Worm (Caenorhabditis elegans) whole organism, midembryonic: Measurements from ENCODE around the gene F13H8.2.

Experiments used
- T22C8.4 ChIP-seq: fragments of 200-800 bp; sonication (Bioruptor generic); IDR thresholded peaks from 2 replicates; pipeline ENCODE4 v1.3.6; 2022; ENCODE audit warnings: missing genetic modification characterization, missing compliant biosample characterization
- cog-1 ChIP-seq: sonication (generic microtip); optimal IDR thresholded peaks from 2 replicates; lab custom pipeline; 2016; ENCODE audit warnings: missing genetic modification characterization, missing compliant biosample characterization
- flt-1 ChIP-seq: fragments of 200-800 bp; sonication (Bioruptor generic); IDR thresholded peaks from 2 replicates; pipeline ENCODE4 v1.3.6; 2022; ENCODE audit warnings: missing genetic modification characterization, missing compliant biosample characterization
- klf-2 ChIP-seq: fragments of 200-800 bp; sonication (Bioruptor generic); conservative IDR thresholded peaks from 2 replicates; pipeline ENCODE4 v1.3.6; 2022; ENCODE audit warnings: missing genetic modification reagents, missing genetic modification characterization, missing compliant biosample characterization
- med-1 ChIP-seq: sonication (generic microtip); optimal IDR thresholded peaks from 2 replicates; lab custom pipeline; 2017; ENCODE audit warnings: missing genetic modification characterization, mild to moderate bottlenecking, missing compliant biosample characterization, antibody characterized with exemption, missing genetic modification reagents; ENCODE audit not compliant: insufficient read depth
- ref-1 ChIP-seq: fragments of 200-800 bp; sonication (Bioruptor generic); conservative IDR thresholded peaks from 2 replicates; pipeline ENCODE4 v1.3.6; 2022; ENCODE audit warnings: missing genetic modification reagents, missing genetic modification characterization, missing compliant biosample characterization
- tab-1 ChIP-seq: fragments of 200-800 bp; sonication (Bioruptor generic); IDR thresholded peaks from 2 replicates; pipeline ENCODE4 v1.3.6; 2022; ENCODE audit warnings: missing genetic modification characterization, missing compliant biosample characterization
- ztf-23 ChIP-seq: fragments of 200-800 bp; sonication (Bioruptor generic); IDR thresholded peaks from 2 replicates; pipeline ENCODE4 v1.3.6; 2022; ENCODE audit warnings: missing genetic modification reagents, missing genetic modification characterization, missing compliant biosample characterization
- ztf-29 ChIP-seq: fragments of 200-800 bp; sonication (Bioruptor generic); IDR thresholded peaks from 2 replicates; pipeline ENCODE4 v1.3.6; 2022; ENCODE audit warnings: missing genetic modification reagents, missing genetic modification characterization, missing compliant biosample characterization

The F13H8.2 gene

ce11 chrII:6257220-6257877 lies 12.8 kb upstream of the F13H8.2 start:
- no peak for TF ChIP-seq T22C8.4 (GFP tag; lab: Robert Waterston, UW)
- no peak for TF ChIP-seq klf-2 (GFP tag; lab: Robert Waterston, UW)
- no peak for TF ChIP-seq tab-1 (GFP tag; lab: Robert Waterston, UW)
- TF ChIP-seq ref-1 (GFP tag; lab: Robert Waterston, UW) = no peak
- no peak for TF ChIP-seq ztf-23 (GFP tag; lab: Robert Waterston, UW)
- no peak for TF ChIP-seq ztf-29
- no peak for TF ChIP-seq med-1 (GFP tag; lab: Kevin White, UChicago)
- no peak for TF ChIP-seq cog-1 (tag; lab: Kevin White, UChicago)
- no peak for TF ChIP-seq flt-1

DNA sequence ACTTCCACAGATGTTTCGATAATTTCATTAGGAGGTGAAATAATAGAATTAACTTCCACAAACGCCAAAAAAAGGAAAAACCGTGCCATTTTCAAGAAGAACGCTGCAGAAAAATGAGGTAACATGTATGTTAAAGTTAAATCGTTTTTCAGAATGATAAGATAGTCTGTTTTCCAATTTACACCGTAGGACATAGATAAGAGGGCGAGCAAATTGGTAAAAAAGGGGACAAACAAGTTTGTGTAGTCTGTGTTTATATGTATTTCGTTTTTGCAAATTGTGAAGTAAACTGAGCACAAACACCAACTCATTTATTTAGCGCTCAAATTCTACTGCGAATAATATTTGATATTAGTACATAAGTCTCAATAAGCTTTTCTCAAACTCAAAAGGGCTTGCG lies 10.3 kb upstream of the F13H8.2 start, which contains the start of gene F13H8.11:
F13H8.11 (minus strand) TSS at position 155 of the 400 bp plus-strand sequence.
- TF ChIP-seq T22C8.4 (GFP tag; lab: Robert Waterston, UW) (no peak), ztf-23 (GFP tag; lab: Robert Waterston, UW) (no peak), klf-2 (GFP tag; lab: Robert Waterston, UW) (no peak), med-1 (GFP tag; lab: Kevin White, UChicago) (no peak), tab-1 (GFP tag; lab: Robert Waterston, UW) (no peak), cog-1 (tag; lab: Kevin White, UChicago) (no peak), ref-1 (GFP tag; lab: Robert Waterston, UW) (no peak), ztf-29 (no peak), flt-1 (no peak)

DNA sequence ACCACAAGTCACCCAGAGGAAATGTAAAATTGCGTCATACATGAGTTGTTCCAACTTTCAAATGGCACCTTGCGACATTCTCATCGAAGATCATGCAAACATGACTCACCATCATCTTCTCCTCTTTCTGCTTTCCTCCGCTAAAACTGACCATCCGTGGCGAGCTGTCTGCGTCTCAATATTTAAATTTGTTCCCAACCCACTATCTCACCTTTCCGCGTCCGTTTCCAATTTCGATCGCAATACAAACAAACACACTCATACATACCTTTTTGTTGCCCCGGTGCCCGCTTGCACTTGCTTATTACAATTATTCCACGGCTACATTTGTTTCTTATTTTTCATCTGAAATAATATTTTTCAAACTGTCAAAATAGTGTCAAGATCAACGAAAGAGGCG lies 9.5 kb upstream of the F13H8.2 start, which contains the start of gene nmgp-1:
nmgp-1 (plus strand) TSS at position 174 of the 400 bp plus-strand sequence.
- TF ChIP-seq klf-2 (GFP tag; lab: Robert Waterston, UW) (no peak), flt-1 (no peak), ztf-23 (GFP tag; lab: Robert Waterston, UW) (no peak), T22C8.4 (GFP tag; lab: Robert Waterston, UW) (no peak), ref-1 (GFP tag; lab: Robert Waterston, UW) (no peak), ztf-29 (no peak), cog-1 (tag; lab: Kevin White, UChicago) (no peak), tab-1 (GFP tag; lab: Robert Waterston, UW) (no peak), med-1 (GFP tag; lab: Kevin White, UChicago) (no peak)

DNA sequence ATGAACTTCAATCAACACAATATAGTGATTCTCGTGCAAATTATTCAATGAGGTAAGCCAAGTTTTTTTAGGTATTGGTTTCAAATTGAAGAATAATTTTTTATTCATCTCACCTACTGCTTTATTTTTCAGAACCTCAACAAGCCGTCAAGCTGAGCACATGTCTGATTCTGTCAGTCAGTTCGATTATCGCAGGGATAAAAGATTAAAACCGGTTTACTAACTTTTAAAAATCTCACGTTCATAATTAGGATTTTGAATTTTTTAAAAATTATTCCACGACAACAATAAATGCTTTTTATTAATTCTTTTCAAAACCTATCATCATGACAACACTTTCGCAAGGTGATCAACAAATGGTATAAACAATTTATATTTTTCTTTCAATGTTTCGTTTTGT lies 7.9 kb upstream of the F13H8.2 start, which contains the start of gene F13H8.12:
F13H8.12 (plus strand) TSS at position 301 of the 400 bp plus-strand sequence.
- TF ChIP-seq tab-1 (GFP tag; lab: Robert Waterston, UW) (no peak), cog-1 (tag; lab: Kevin White, UChicago) (no peak), T22C8.4 (GFP tag; lab: Robert Waterston, UW) (no peak), ztf-29 (no peak), klf-2 (GFP tag; lab: Robert Waterston, UW) (no peak), ztf-23 (GFP tag; lab: Robert Waterston, UW) (no peak), flt-1 (no peak), med-1 (GFP tag; lab: Kevin White, UChicago) (no peak), ref-1 (GFP tag; lab: Robert Waterston, UW) (no peak)

DNA sequence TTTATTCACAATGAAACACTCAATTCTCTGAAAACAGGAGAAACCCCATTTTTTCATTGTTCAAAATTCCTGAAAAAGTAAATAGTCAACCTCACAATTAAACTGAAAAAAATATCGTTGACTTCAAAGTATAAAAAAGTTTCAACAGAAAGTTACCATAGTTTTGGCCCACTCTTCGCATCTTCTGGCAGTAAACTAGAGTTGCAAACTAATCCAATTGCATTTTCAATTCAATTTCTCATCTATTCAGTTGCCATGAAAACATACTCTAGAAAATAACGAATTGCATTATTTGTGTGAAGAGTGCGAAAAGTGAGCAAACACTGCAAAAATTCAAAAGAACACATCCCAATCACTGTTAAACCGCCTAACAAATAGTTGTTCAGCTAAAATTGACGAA lies 6.5 kb upstream of the F13H8.2 start, which contains the start of gene F13H8.3:
F13H8.3 (plus strand) TSS at position 301 of the 400 bp plus-strand sequence.
- TF ChIP-seq flt-1 (no peak), ztf-29 (no peak), cog-1 (tag; lab: Kevin White, UChicago) (no peak), ref-1 (GFP tag; lab: Robert Waterston, UW) (no peak), T22C8.4 (GFP tag; lab: Robert Waterston, UW) (no peak), klf-2 (GFP tag; lab: Robert Waterston, UW) (no peak)

DNA sequence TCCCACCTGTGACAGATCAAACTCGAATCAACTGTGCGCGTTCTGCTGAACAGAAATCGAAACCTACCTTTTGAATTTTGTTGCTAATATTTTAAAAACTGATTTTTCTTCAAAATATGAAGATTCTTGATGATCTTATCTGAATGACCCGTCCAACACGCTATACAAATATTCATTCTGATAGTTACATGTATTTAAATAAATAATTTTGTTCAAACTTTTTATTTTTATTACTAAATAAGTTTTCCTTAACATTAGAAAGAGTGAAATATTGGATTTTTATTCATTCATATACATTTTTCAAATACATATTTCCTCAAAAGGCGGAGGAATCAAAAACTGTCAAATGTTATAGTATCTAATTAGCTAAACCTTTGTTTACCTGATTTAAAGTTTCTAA lies 2.2 kb upstream of the F13H8.2 start, which contains the start of gene F13H8.8:
F13H8.8 (minus strand) TSS at position 101 of the 400 bp plus-strand sequence.
- TF ChIP-seq flt-1 = no peak
- no peak for TF ChIP-seq ztf-29
- TF ChIP-seq tab-1 (GFP tag; lab: Robert Waterston, UW) = no peak
- no peak for TF ChIP-seq ztf-23 (GFP tag; lab: Robert Waterston, UW)

ce11 chrII:6273916-6274315 lies 3.8 kb downstream of the F13H8.2 start, which contains the start of gene bpl-1:
Gene bpl-1 (plus strand): TSS chrII:6274216.
- no peak for TF ChIP-seq ztf-23 (GFP tag; lab: Robert Waterston, UW)
- TF ChIP-seq med-1 (GFP tag; lab: Kevin White, UChicago) = no peak

DNA sequence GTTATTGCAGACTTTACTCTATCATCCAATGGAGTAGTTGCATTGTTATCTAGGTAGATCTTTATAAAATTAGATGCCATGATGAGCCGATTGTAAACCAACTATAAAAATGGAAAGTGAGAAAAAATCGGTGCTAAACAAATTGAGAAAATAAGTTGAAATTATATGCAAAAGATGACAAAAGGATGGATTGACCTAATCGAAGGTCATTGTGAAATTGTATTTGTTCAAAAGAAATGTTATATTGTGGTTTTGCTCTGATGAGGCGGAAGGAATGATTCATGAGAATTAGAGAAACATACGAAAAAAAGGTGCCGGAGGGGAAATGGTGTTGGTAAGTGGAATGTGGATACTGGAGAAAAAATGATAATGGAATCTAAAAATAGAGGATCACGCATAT lies 10.8 kb downstream of the F13H8.2 start, which contains the start of gene scly-1:
scly-1 (minus strand) TSS at position 101 of the 400 bp plus-strand sequence.
- TF ChIP-seq cog-1 (tag; lab: Kevin White, UChicago) (no peak), T22C8.4 (GFP tag; lab: Robert Waterston, UW) (no peak), med-1 (GFP tag; lab: Kevin White, UChicago) (no peak)

DNA sequence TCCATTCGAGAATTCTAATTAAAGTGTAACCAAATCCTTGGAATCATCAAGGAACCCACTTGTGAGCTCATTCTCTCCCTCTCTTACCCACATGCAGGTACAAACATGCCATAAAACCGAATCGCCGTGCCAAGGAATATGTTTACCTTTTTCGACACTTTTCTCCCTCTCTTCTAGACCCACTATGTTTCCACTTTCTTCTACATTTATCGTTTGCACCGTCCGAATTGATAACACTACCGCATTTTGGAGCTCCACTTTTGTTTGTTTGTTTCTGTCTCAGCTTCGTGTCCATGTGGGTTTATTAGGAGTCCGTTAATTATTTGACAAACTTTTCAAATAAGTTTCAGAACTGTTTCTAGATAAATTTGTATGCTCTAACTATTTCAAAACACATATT lies 11.7 kb downstream of the F13H8.2 start:
- TF ChIP-seq T22C8.4 (GFP tag; lab: Robert Waterston, UW) (no peak), flt-1 (no peak), ztf-23 (GFP tag; lab: Robert Waterston, UW) (no peak), ztf-29 (no peak), cog-1 (tag; lab: Kevin White, UChicago) (no peak), med-1 (GFP tag; lab: Kevin White, UChicago) (no peak), ref-1 (GFP tag; lab: Robert Waterston, UW) (no peak), klf-2 (GFP tag; lab: Robert Waterston, UW) (no peak), tab-1 (GFP tag; lab: Robert Waterston, UW) (no peak)
